Worm (Caenorhabditis elegans) whole organism, mixed stage, embryonic: ENCODE data around the gene col-132.

ENCODE experiments used
- lin-13 ChIP-seq: fragments of 150-350 bp; optimal IDR thresholded peaks from 2 replicates; lab custom pipeline; 2014; ENCODE audit warnings: missing biosample characterization, missing genetic modification characterization
- lsy-2 ChIP-seq: fragments of 150-350 bp; optimal IDR thresholded peaks from 2 replicates; lab custom pipeline; 2014; ENCODE audit warnings: missing biosample characterization, missing genetic modification characterization
- nhr-12 ChIP-seq: fragments of 150-350 bp; optimal IDR thresholded peaks from 2 replicates; lab custom pipeline; 2014; ENCODE audit warnings: missing biosample characterization, missing genetic modification characterization
- nhr-237 ChIP-seq: fragments of 150-350 bp; optimal IDR thresholded peaks from 2 replicates; lab custom pipeline; 2014; ENCODE audit warnings: missing biosample characterization, missing genetic modification characterization
- snpc-4 ChIP-seq: fragments of 150-350 bp; optimal IDR thresholded peaks from 2 replicates; lab custom pipeline; 2014; ENCODE audit warnings: missing biosample characterization, missing genetic modification characterization
- unc-39 ChIP-seq: fragments of 150-350 bp; optimal IDR thresholded peaks from 2 replicates; lab custom pipeline; 2014; ENCODE audit warnings: missing biosample characterization, missing genetic modification characterization
- zip-8 ChIP-seq: fragments of 150-350 bp; optimal IDR thresholded peaks from 2 replicates; lab custom pipeline; 2014; ENCODE audit warnings: missing biosample characterization, missing genetic modification characterization

DNA sequence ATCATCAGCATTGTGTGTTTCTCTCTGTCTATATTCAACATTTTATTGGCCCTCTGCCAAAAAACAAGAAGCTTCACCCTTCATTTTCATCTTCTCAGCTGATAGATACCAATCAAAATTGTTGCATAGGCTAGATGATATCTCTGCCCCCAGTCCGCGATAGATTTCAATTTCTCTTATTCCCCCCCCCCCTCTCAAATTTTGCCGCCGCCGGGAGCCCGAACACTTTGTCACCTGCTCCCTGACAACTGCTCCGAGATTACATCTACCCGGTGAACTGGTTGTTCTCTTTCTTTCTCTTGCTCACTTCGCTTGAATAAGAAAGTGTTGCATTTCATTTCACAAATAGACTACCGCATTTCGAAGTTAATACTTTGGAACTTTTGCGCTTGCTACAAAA, 35.1 kb upstream of the col-132 start:
- TF ChIP-seq snpc-4 (tag; lab: Kevin White, UChicago) (no peak), lsy-2 (tag; lab: Kevin White, UChicago) (no peak), nhr-237 (tag; lab: Kevin White, UChicago) (no peak), unc-39 (no peak), nhr-12 (no peak), lin-13 (tag; lab: Kevin White, UChicago) (no peak), zip-8 (tag; lab: Kevin White, UChicago) (no peak)
